Worm (Caenorhabditis elegans) whole organism, L2 larva: ENCODE data around the gene nhr-46.

ENCODE experiments used
- ZK546.5 ChIP-seq: sonication (generic microtip); optimal IDR thresholded peaks from 2 replicates; lab custom pipeline; 2017; ENCODE audit warnings: missing biosample characterization, missing genetic modification characterization
- aly-2 ChIP-seq: fragments of 150-350 bp; optimal IDR thresholded peaks from 2 replicates; lab custom pipeline; 2014; ENCODE audit warnings: missing biosample characterization, missing genetic modification characterization
- blmp-1 ChIP-seq: sonication (generic microtip); optimal IDR thresholded peaks from 2 replicates; lab custom pipeline; 2017; ENCODE audit warnings: missing genetic modification characterization, mild to moderate bottlenecking, missing compliant biosample characterization, antibody characterized with exemption, moderate library complexity; ENCODE audit not compliant: insufficient read depth
- ceh-16 ChIP-seq: fragments of 150-350 bp; optimal IDR thresholded peaks from 2 replicates; lab custom pipeline; 2014; ENCODE audit warnings: missing biosample characterization, missing genetic modification characterization
- lsy-2 ChIP-seq, 2 experiments: fragments of 150-350 bp in 1 of 2; sonication (generic microtip) in 1 of 2; optimal IDR thresholded peaks; 2 replicates each; lab custom pipeline; 2014 to 2017; ENCODE audit warnings: missing biosample characterization in 2 of 2, missing genetic modification characterization in 2 of 2
- nhr-25 ChIP-seq: fragments of 150-350 bp; sonication (generic microtip); optimal IDR thresholded peaks from 3 replicates; lab custom pipeline; 2014; ENCODE audit warnings: missing biosample characterization, missing genetic modification characterization
- unc-55 ChIP-seq: fragments of 150-350 bp; sonication (generic microtip); optimal IDR thresholded peaks from 3 replicates; lab custom pipeline; 2014; ENCODE audit warnings: missing biosample characterization, missing genetic modification reagents, missing genetic modification characterization
- unc-62 ChIP-seq: fragments of 150-350 bp; optimal IDR thresholded peaks from 2 replicates; lab custom pipeline; 2014; ENCODE audit warnings: missing biosample characterization, missing genetic modification reagents, missing genetic modification characterization
- ztf-1 ChIP-seq: fragments of 200-800 bp; sonication (Bioruptor generic); conservative IDR thresholded peaks from 2 replicates; pipeline ENCODE4 v1.3.6; 2022; ENCODE audit warnings: missing genetic modification characterization, missing compliant biosample characterization

Gene nhr-46

DNA sequence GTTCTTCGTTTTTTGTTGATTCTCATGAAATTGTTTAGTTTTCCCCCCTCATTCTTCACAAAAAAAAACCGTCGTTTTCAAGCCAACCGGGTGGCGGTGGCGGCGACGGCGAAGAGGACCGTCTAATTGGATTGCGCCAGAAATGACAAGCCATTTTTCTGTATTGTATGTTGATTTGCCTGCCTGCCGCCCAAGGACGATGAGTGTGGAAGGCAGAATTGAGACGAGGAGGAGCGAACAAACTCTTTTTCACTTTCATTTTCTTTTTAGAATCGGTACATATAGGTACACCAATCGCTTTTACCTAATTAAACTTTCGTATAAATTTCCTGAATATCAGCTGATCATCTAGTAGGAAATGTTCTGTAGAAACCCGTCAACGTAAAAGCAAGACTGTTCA, 56.0 kb downstream of the nhr-46 start:
- TF ChIP-seq nhr-25 (tag; lab: Kevin White, UChicago) = no peak
- no peak for TF ChIP-seq lsy-2 (tag; optimal IDR thresholded peaks at IDR 0.05; lab: Kevin White, UChicago)
- no peak for TF ChIP-seq ztf-1 (GFP tag; lab: Robert Waterston, UW)
- no peak for TF ChIP-seq unc-62 (GFP tag; lab: Kevin White, UChicago)
- TF ChIP-seq blmp-1 = peak; percentile 56

DNA sequence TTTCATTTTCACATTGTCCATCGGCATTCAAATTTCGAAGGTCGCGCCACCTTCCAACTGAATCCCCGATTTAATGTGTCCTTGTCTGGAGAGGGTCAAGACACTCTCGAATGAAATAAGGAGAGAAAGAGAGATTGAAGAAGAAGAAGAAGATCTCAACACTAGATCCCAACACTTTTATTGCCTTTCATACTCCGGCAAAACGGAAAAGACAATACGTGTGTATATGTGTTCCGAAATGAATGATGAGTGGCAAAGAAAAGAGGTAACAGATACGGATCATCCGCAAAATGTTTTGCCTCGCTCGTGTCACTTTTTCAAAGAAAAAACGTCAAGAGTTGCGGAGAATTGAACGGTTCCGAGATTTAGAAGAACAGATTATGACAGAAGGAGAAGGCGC, 57.3 kb downstream of the nhr-46 start:
- TF ChIP-seq unc-55 (GFP tag; lab: Kevin White, UChicago) (no peak), aly-2 (tag; lab: Kevin White, UChicago) (no peak), ZK546.5 (tag; lab: Kevin White, UChicago) (no peak), ceh-16 (tag; lab: Kevin White, UChicago) (no peak), ztf-1 (GFP tag; lab: Robert Waterston, UW) (no peak), nhr-25 (tag; lab: Kevin White, UChicago) (peak; percentile 47)
